Fruit fly (Drosophila melanogaster): ENCODE data around the gene CG3592.

The CG3592 gene

DNA sequence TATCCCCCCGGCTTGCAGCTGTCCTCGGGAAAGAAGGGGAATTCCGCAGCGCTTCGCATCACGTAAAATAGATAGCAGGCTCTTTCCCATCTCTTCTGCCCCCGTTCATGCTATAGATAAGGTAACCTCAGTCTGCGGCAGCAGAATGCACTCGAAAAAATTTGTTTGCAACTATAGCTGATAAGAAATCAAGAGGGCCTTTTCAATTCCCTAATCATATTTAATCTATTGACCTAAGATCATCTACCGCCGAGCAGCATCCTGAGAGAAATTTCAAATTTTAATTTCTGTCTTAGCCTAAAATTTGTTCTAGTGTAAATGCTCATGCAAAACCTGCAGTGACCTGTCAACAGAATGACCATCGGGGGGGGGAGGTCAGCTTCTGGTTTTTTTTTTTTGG is 21.7 kb downstream of the CG3592 start (continued):
- TF ChIP-seq Ssrp (tag; optimal IDR thresholded peaks at IDR 0.05) (no peak), CG14441 (GFP tag; IDR thresholded peaks at IDR 0.05) (0 out of 2 replicates have a peak, but pooled peaks have one; percentile 12), B-H2 (GFP tag; optimal IDR thresholded peaks at IDR 0.05) (no peak), CG1603 (tag; optimal IDR thresholded peaks at IDR 0.05) (peak; percentile 41), ci (GFP tag; IDR thresholded peaks at IDR 0.05) (0 out of 3 replicates have a peak, but pooled peaks have one; percentile 18), nmo (GFP tag; optimal IDR thresholded peaks at IDR 0.05) (peak; percentile 11), CG14710 (tag; optimal IDR thresholded peaks at IDR 0.05) (peak; percentile 1), CG4820 (GFP tag; optimal IDR thresholded peaks at IDR 0.05) (peak; percentile 7), CG7839 (tag; optimal IDR thresholded peaks at IDR 0.05) (peak; percentile 12), dmrt11E (tag; optimal IDR thresholded peaks at IDR 0.05) (peak; percentile 31), Xrp1 (GFP tag; IDR thresholded peaks at IDR 0.05) (peak; percentile 27; the same call in 1 of the 2 replicates), wor (GFP tag; IDR thresholded peaks at IDR 0.05) (no peak), Blimp-1 (GFP tag; optimal IDR thresholded peaks at IDR 0.05) (peak; percentile 10), cwo (GFP tag; optimal IDR thresholded peaks at IDR 0.05) (no peak), Optix (GFP tag; IDR thresholded peaks at IDR 0.05) (0 out of 3 replicates have a peak, but pooled peaks have one; percentile 19), sens (GFP tag) (peak; percentile 85), Sox102F (GFP tag; optimal IDR thresholded peaks at IDR 0.05) (peak; percentile 15)

DNA sequence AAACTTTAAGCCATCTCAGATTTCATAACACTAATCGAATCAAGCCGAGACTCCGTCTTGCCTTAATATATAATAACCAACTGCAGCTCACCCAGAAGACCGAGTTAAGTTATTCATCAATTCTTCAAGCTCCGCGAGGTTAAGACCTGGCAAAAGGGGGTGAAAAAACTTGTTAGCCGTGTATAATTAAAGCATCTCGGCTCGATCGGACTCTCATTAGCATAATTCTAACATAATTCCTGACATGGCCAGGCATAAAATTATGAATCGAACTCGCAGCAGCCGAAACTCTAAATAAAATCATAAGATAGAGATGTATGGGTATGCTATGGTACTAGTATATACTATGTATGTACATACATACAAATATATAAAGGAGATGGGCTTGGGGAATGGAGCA is 28.2 kb downstream of the CG3592 start:
- TF ChIP-seq CG13894 (tag; optimal IDR thresholded peaks at IDR 0.05) (peak; percentile 5), CG31388 (GFP tag; optimal IDR thresholded peaks at IDR 0.05) (no peak), gsb-n (tag; optimal IDR thresholded peaks at IDR 0.05) (peak; percentile 4), vvl (GFP tag; IDR thresholded peaks at IDR 0.05) (peak; percentile 60; the same call in 1 of the 2 replicates), CG12769 (tag; optimal IDR thresholded peaks at IDR 0.05) (peak; percentile 37), chinmo (GFP tag; IDR thresholded peaks at IDR 0.05; ENCODE audit: partially characterized antibody) (peak; percentile 62; the same call in 1 of the 4 replicates)

DNA sequence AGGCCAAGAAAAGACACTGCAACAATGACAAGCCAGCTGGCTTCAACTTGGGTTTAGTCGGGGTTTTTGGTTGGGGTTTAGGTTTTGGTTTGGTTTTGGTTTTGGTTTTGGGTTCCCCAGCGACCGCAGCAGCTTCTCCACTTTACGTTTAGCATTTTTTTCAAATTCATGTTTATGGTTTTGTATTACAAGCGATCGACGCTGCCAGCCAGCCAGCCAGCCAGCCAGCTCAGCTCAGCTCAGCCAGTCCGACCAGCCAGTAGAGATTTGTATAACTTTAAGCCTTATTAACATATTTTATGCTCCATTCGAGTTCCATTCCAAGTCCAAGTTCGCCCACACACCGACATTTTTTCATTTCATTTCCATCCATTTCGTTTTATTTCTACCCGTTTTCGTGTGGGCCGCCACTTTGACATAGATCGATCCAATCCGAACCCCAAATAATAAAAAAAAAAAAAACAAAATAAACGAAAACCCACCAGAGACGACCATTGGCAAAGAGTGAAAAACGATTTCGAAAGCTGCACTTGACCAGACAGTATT is 28.9 kb downstream of the CG3592 start:
- no peak for TF ChIP-seq Adf1 (GFP tag; IDR thresholded peaks at IDR 0.05)
- TF ChIP-seq bowl (GFP tag; IDR thresholded peaks at IDR 0.05): no peak
- no peak for TF ChIP-seq B-H1 (GFP tag; IDR thresholded peaks at IDR 0.05)
- no peak for TF ChIP-seq gem (tag; optimal IDR thresholded peaks at IDR 0.05)
- TF ChIP-seq CG2202 (tag; optimal IDR thresholded peaks at IDR 0.05): no peak
- TF ChIP-seq abd-A (tag; optimal IDR thresholded peaks at IDR 0.05): peak; percentile 70
- peak; percentile 70 for TF ChIP-seq oc (tag; optimal IDR thresholded peaks at IDR 0.05)
- TF ChIP-seq ara (GFP tag; IDR thresholded peaks at IDR 0.05): no peak
- TF ChIP-seq her (GFP tag; optimal IDR thresholded peaks at IDR 0.05): no peak
- TF ChIP-seq pros (GFP tag; optimal IDR thresholded peaks at IDR 0.05): peak; percentile 17
- TF ChIP-seq CG12769 (tag; optimal IDR thresholded peaks at IDR 0.05): peak; percentile 17
- TF ChIP-seq CG10543 (GFP tag; optimal IDR thresholded peaks at IDR 0.05): peak; percentile 21
- no peak for TF ChIP-seq Myb (GFP tag; optimal IDR thresholded peaks at IDR 0.05)
- peak; percentile 69 for TF ChIP-seq sd (tag; optimal IDR thresholded peaks at IDR 0.05)
- no peak for TF ChIP-seq Jarid2 (GFP tag; optimal IDR thresholded peaks at IDR 0.05)
- no peak for TF ChIP-seq CG8388 (GFP tag; optimal IDR thresholded peaks at IDR 0.05)
- peak; percentile 52; the same call in 2 of the 3 replicates for TF ChIP-seq sr (GFP tag; IDR thresholded peaks at IDR 0.05)
- TF ChIP-seq Bdp1 (GFP tag; optimal IDR thresholded peaks at IDR 0.05): no peak
- peak; percentile 64 for TF ChIP-seq vvl (GFP tag; IDR thresholded peaks at IDR 0.05)
- peak; percentile 7 for TF ChIP-seq kni (GFP tag; optimal IDR thresholded peaks at IDR 0.05)
